Fruit fly (Drosophila melanogaster) whole organism, embryonic: ENCODE results near the gene fmt.

Source experiments
- Antp ChIP-seq: fragments of 200-800 bp; sonication (Bioruptor generic); optimal IDR thresholded peaks from 3 replicates; lab custom pipeline; 2016; ENCODE audit warnings: missing biosample characterization, missing genetic modification characterization
- Atf3 ChIP-seq: fragments of 200-800 bp; sonication (Bioruptor generic); optimal IDR thresholded peaks from 3 replicates; lab custom pipeline; 2016; ENCODE audit warnings: missing biosample characterization, missing genetic modification characterization
- B-H1 ChIP-seq: fragments of 200-800 bp; sonication (Bioruptor generic); IDR thresholded peaks from 3 replicates; pipeline ENCODE4 v1.3.6; 2022; ENCODE audit warnings: missing biosample characterization, missing genetic modification characterization
- CG10321 ChIP-seq: fragments of 200-800 bp; sonication (Bioruptor generic); IDR thresholded peaks from 2 replicates; pipeline ENCODE4 v1.3.6; 2022; ENCODE audit warnings: missing biosample characterization, missing genetic modification characterization
- CG11696 ChIP-seq: fragments of 200-800 bp; sonication (Bioruptor generic); IDR thresholded peaks from 2 replicates; pipeline ENCODE4 v1.3.6; 2022; ENCODE audit warnings: missing biosample characterization, missing genetic modification characterization
- CG13296 ChIP-seq: fragments of 200-800 bp; sonication (Bioruptor generic); optimal IDR thresholded peaks from 3 replicates; lab custom pipeline; 2018; ENCODE audit warnings: missing biosample characterization, mild to moderate bottlenecking, missing genetic modification characterization
- CG13775 ChIP-seq: fragments of 200-800 bp; sonication (Bioruptor generic); optimal IDR thresholded peaks from 3 replicates; lab custom pipeline; 2017; ENCODE audit warnings: missing biosample characterization, mild to moderate bottlenecking, missing genetic modification characterization
- CG14667 ChIP-seq: fragments of 200-800 bp; sonication (Bioruptor generic); IDR thresholded peaks from 2 replicates; pipeline ENCODE4 v1.3.6; 2022; ENCODE audit warnings: missing biosample characterization, missing genetic modification characterization
- CG15011 ChIP-seq: fragments of 200-800 bp; sonication (Bioruptor generic); optimal IDR thresholded peaks from 3 replicates; lab custom pipeline; 2018; ENCODE audit warnings: missing biosample characterization, mild to moderate bottlenecking, missing genetic modification characterization
- CG1529 ChIP-seq: fragments of 200-800 bp; sonication (Bioruptor generic); optimal IDR thresholded peaks from 3 replicates; lab custom pipeline; 2018; ENCODE audit warnings: missing biosample characterization, missing genetic modification characterization
- CG17829 ChIP-seq: fragments of 200-800 bp; optimal IDR thresholded peaks from 2 replicates; lab custom pipeline; 2019; ENCODE audit warnings: missing biosample characterization, mild to moderate bottlenecking, missing genetic modification characterization, moderate library complexity
- CG18599 ChIP-seq: fragments of 200-800 bp; sonication (Bioruptor generic); optimal IDR thresholded peaks from 3 replicates; lab custom pipeline; 2017; ENCODE audit warnings: missing biosample characterization, missing genetic modification characterization, mild to moderate bottlenecking, moderate library complexity, missing genetic modification reagents
- CG2875 ChIP-seq: fragments of 200-800 bp; sonication (Bioruptor generic); optimal IDR thresholded peaks from 2 replicates; lab custom pipeline; 2017; ENCODE audit warnings: missing biosample characterization, mild to moderate bottlenecking, missing genetic modification characterization, missing genetic modification reagents
- CG31365 ChIP-seq: fragments of 200-800 bp; sonication (Bioruptor generic); optimal IDR thresholded peaks from 2 replicates; lab custom pipeline; 2018; ENCODE audit warnings: missing biosample characterization, mild to moderate bottlenecking, missing genetic modification characterization
- CG32772 ChIP-seq: fragments of 200-800 bp; sonication (Bioruptor generic); IDR thresholded peaks from 2 replicates; pipeline ENCODE4 v1.3.6; 2022; ENCODE audit warnings: missing biosample characterization, missing genetic modification characterization
- CG33557 ChIP-seq: fragments of 200-800 bp; sonication (Bioruptor generic); optimal IDR thresholded peaks from 2 replicates; lab custom pipeline; 2019; ENCODE audit warnings: missing biosample characterization, mild to moderate bottlenecking, missing genetic modification characterization, moderate library complexity
- CG6272 ChIP-seq: fragments of 200-800 bp; sonication (Bioruptor generic); IDR thresholded peaks from 2 replicates; pipeline ENCODE4 v1.3.6; 2022; ENCODE audit warnings: missing biosample characterization, missing genetic modification characterization
- CG7357 ChIP-seq: fragments of 200-800 bp; sonication (Bioruptor generic); IDR thresholded peaks from 3 replicates; pipeline ENCODE4 v1.3.6; 2022; ENCODE audit warnings: missing biosample characterization, missing genetic modification characterization
- CG8359 ChIP-seq: fragments of 200-800 bp; sonication (Bioruptor generic); optimal IDR thresholded peaks from 2 replicates; lab custom pipeline; 2017; ENCODE audit warnings: missing biosample characterization, mild to moderate bottlenecking, missing genetic modification characterization, borderline replicate concordance
- CG9797 ChIP-seq: fragments of 200-800 bp; sonication (Bioruptor generic); optimal IDR thresholded peaks from 3 replicates; lab custom pipeline; 2018; ENCODE audit warnings: missing biosample characterization, mild to moderate bottlenecking, missing genetic modification characterization
- CTCF ChIP-seq: fragments of 200-800 bp; sonication (Bioruptor generic); optimal IDR thresholded peaks from 2 replicates; lab custom pipeline; 2017; ENCODE audit warnings: missing biosample characterization, mild to moderate bottlenecking, missing genetic modification characterization, moderate library complexity
- Chrac-16 ChIP-seq: fragments of 200-800 bp; sonication (Bioruptor generic); optimal IDR thresholded peaks from 3 replicates; lab custom pipeline; 2016; ENCODE audit warnings: missing biosample characterization, missing genetic modification characterization
- D ChIP-seq, 2 experiments: fragments of 200-800 bp in 1 of 2; fragments of >200 bp in 1 of 2; sonication (Bioruptor generic) in 1 of 2; optimal IDR thresholded peaks; 2 replicates in 1 of 2; 3 replicates in 1 of 2; lab custom pipeline; 2017; ENCODE audit warnings: mild to moderate bottlenecking in 1 of 2, missing biosample characterization in 1 of 2, missing genetic modification characterization in 1 of 2, missing genetic modification reagents in 1 of 2
- Dbx ChIP-seq: fragments of 200-800 bp; sonication (Bioruptor generic); IDR thresholded peaks from 3 replicates; pipeline ENCODE4 v1.3.6; 2022; ENCODE audit warnings: missing biosample characterization, missing genetic modification characterization
- Dll ChIP-seq: fragments of 200-800 bp; sonication (Bioruptor generic); IDR thresholded peaks from 4 replicates; pipeline ENCODE4 v1.3.6; 2022; ENCODE audit warnings: missing biosample characterization, missing genetic modification characterization; ENCODE audit not compliant: partially characterized antibody
- Hmx ChIP-seq: fragments of 200-800 bp; sonication (Bioruptor generic); optimal IDR thresholded peaks from 2 replicates; lab custom pipeline; 2016; ENCODE audit warnings: missing biosample characterization, missing genetic modification characterization
- MTF-1 ChIP-seq: fragments of 200-800 bp; sonication (Bioruptor generic); optimal IDR thresholded peaks from 2 replicates; lab custom pipeline; 2018; ENCODE audit warnings: missing biosample characterization, mild to moderate bottlenecking, missing genetic modification characterization, borderline replicate concordance
- Pdp1 ChIP-seq, 2 experiments: fragments of 200-800 bp; sonication (Bioruptor generic); optimal IDR thresholded peaks; 3 replicates each; lab custom pipeline; 2016; ENCODE audit warnings: missing biosample characterization in 2 of 2, missing genetic modification characterization in 2 of 2, mild to moderate bottlenecking in 1 of 2, moderate library complexity in 1 of 2
- Sry-β ChIP-seq: fragments of 200-800 bp; sonication (Bioruptor generic); optimal IDR thresholded peaks from 2 replicates; lab custom pipeline; 2018; ENCODE audit warnings: missing biosample characterization, mild to moderate bottlenecking, missing genetic modification characterization, moderate library complexity
- Stat92E ChIP-seq, 3 experiments: fragments of >200 bp in 2 of 3; fragments of 200-800 bp in 1 of 3; sonication (Bioruptor generic) in 1 of 3; optimal IDR thresholded peaks; 2 replicates each; lab custom pipeline; 2017 to 2019; ENCODE audit warnings: missing biosample characterization in 3 of 3, missing genetic modification characterization in 3 of 3, mild to moderate bottlenecking in 1 of 3, moderate library complexity in 1 of 3
- TFAM ChIP-seq: fragments of 200-800 bp; sonication (Bioruptor generic); optimal IDR thresholded peaks from 2 replicates; lab custom pipeline; 2017; ENCODE audit warnings: missing biosample characterization, missing genetic modification characterization, inconsistent platforms
- Trl ChIP-seq, 3 experiments: fragments of >200 bp in 2 of 3; fragments of 200-800 bp in 1 of 3; sonication (Bioruptor generic) in 1 of 3; optimal IDR thresholded peaks; 2 replicates in 1 of 3; 3 replicates in 2 of 3; lab custom pipeline; 2016 to 2017; ENCODE audit warnings: missing biosample characterization in 1 of 3, missing genetic modification characterization in 1 of 3
- Usf ChIP-seq: fragments of 200-800 bp; sonication (Bioruptor generic); optimal IDR thresholded peaks from 2 replicates; lab custom pipeline; 2017; ENCODE audit warnings: missing genotype, missing biosample characterization, missing genetic modification characterization
- ap ChIP-seq: fragments of 200-800 bp; sonication (Bioruptor generic); IDR thresholded peaks from 2 replicates; pipeline ENCODE4 v1.3.6; 2022; ENCODE audit warnings: missing biosample characterization, missing genetic modification characterization
- bcd ChIP-seq: fragments of 200-800 bp; sonication (Bioruptor generic); optimal IDR thresholded peaks from 2 replicates; lab custom pipeline; 2017; ENCODE audit warnings: missing biosample characterization, mild to moderate bottlenecking, missing genetic modification characterization
- ci ChIP-seq: fragments of 200-800 bp; sonication (Bioruptor generic); IDR thresholded peaks from 3 replicates; pipeline ENCODE4 v1.3.6; 2022; ENCODE audit warnings: missing biosample characterization, missing genetic modification characterization
- en ChIP-seq: fragments of 200-800 bp; sonication (Bioruptor generic); optimal IDR thresholded peaks from 2 replicates; lab custom pipeline; 2016; ENCODE audit warnings: missing biosample characterization, missing genetic modification characterization
- fd3F ChIP-seq: fragments of 200-800 bp; sonication (Bioruptor generic); optimal IDR thresholded peaks from 2 replicates; lab custom pipeline; 2018; ENCODE audit warnings: missing biosample characterization, mild to moderate bottlenecking, missing genetic modification characterization, moderate library complexity
- fd96Cb ChIP-seq: fragments of 200-800 bp; sonication (Bioruptor generic); optimal IDR thresholded peaks from 2 replicates; lab custom pipeline; 2018; ENCODE audit warnings: missing biosample characterization, mild to moderate bottlenecking, missing genetic modification characterization, moderate library complexity
- gem ChIP-seq: fragments of 200-800 bp; sonication (Bioruptor generic); optimal IDR thresholded peaks from 2 replicates; lab custom pipeline; 2019; ENCODE audit warnings: missing biosample characterization, mild to moderate bottlenecking, missing genetic modification characterization, moderate library complexity
- nerfin-1 ChIP-seq: fragments of 200-800 bp; sonication (Bioruptor generic); optimal IDR thresholded peaks from 3 replicates; lab custom pipeline; 2019; ENCODE audit warnings: missing biosample characterization, mild to moderate bottlenecking, missing genetic modification characterization, moderate library complexity
- org-1 ChIP-seq: fragments of 200-800 bp; sonication (Bioruptor generic); optimal IDR thresholded peaks from 2 replicates; lab custom pipeline; 2017; ENCODE audit warnings: missing biosample characterization, missing genetic modification characterization
- peb ChIP-seq: fragments of 200-800 bp; sonication (Bioruptor generic); IDR thresholded peaks from 2 replicates; pipeline ENCODE4 v1.3.6; 2022; ENCODE audit warnings: missing biosample characterization, missing genetic modification characterization
- rib ChIP-seq: fragments of 200-800 bp; sonication (Bioruptor generic); IDR thresholded peaks from 2 replicates; pipeline ENCODE4 v1.3.6; 2022; ENCODE audit warnings: missing biosample characterization, missing genetic modification characterization
- sd ChIP-seq: fragments of 200-800 bp; sonication (Bioruptor generic); optimal IDR thresholded peaks from 3 replicates; lab custom pipeline; 2018; ENCODE audit warnings: missing biosample characterization, mild to moderate bottlenecking, missing genetic modification characterization, moderate library complexity
- sens ChIP-seq: fragments of 200-800 bp; sonication (Bioruptor generic); peaks from one replicate; lab custom pipeline; 2016; ENCODE audit warnings: missing biosample characterization, missing genetic modification characterization
- sqz ChIP-seq: fragments of 200-800 bp; sonication (Bioruptor generic); optimal IDR thresholded peaks from 3 replicates; lab custom pipeline; 2018; ENCODE audit warnings: missing biosample characterization, mild to moderate bottlenecking, missing genetic modification characterization
- ssp ChIP-seq: fragments of 200-800 bp; sonication (Bioruptor generic); IDR thresholded peaks from 2 replicates; pipeline ENCODE4 v1.3.6; 2022; ENCODE audit warnings: missing biosample characterization, missing genetic modification characterization
- tup ChIP-seq: fragments of 200-800 bp; sonication (Bioruptor generic); optimal IDR thresholded peaks from 2 replicates; lab custom pipeline; 2016; ENCODE audit warnings: missing biosample characterization, mild to moderate bottlenecking, missing genetic modification characterization, moderate library complexity
- tx ChIP-seq: fragments of 200-800 bp; sonication (Bioruptor generic); optimal IDR thresholded peaks from 2 replicates; lab custom pipeline; 2016; ENCODE audit warnings: missing biosample characterization, missing genetic modification characterization

Gene fmt

dm6 chr3L:6139924-6140574 lies 33.6 kb downstream of the fmt start, which contains the start of gene Cpr65Av (continued):
- TF ChIP-seq CG13775 (GFP tag; lab: Kevin White, UChicago) (no peak), nerfin-1 (tag; lab: Kevin White, UChicago) (no peak), Hmx (GFP tag; lab: Kevin White, UChicago) (no peak), B-H1 (GFP tag; lab: Robert Waterston, UW) (no peak), fd96Cb (no peak), CG1529 (GFP tag; lab: Kevin White, UChicago) (peak; percentile 20), MTF-1 (GFP tag; lab: Kevin White, UChicago) (peak; percentile 35), CG9797 (no peak), Chrac-16 (GFP tag; lab: Kevin White, UChicago) (no peak), org-1 (GFP tag; lab: Kevin White, UChicago) (no peak), CG8359 (no peak), ap (no peak), bcd (GFP tag; lab: Kevin White, UChicago) (no peak), fd3F (GFP tag; lab: Kevin White, UChicago) (no peak), CG2875 (GFP tag; lab: Kevin White, UChicago) (peak; percentile 37), gem (tag; lab: Kevin White, UChicago) (peak; percentile 32), D (optimal IDR thresholded peaks at IDR 0.05; lab: Kevin White, UChicago) (no peak), D (GFP tag; optimal IDR thresholded peaks at IDR 0.05; lab: Kevin White, UChicago) (no peak), Usf (GFP tag; lab: Kevin White, UChicago) (no peak), sd (tag; lab: Kevin White, UChicago) (peak; percentile 15), Sry-β (GFP tag; lab: Kevin White, UChicago) (no peak), CG18599 (GFP tag; lab: Kevin White, UChicago) (peak; percentile 2), tx (no peak), peb (GFP tag; lab: Robert Waterston, UW) (no peak), CG6272 (no peak), sens (GFP tag; lab: Kevin White, UChicago) (peak; percentile 83), ci (GFP tag; lab: Robert Waterston, UW) (no peak), sqz (GFP tag; lab: Kevin White, UChicago) (peak; percentile 43), CG11696 (GFP tag; lab: Robert Waterston, UW) (no peak), CTCF (GFP tag; lab: Kevin White, UChicago) (no peak), en (GFP tag; lab: Kevin White, UChicago) (no peak), Antp (GFP tag; lab: Kevin White, UChicago) (no peak), CG17829 (tag; lab: Kevin White, UChicago) (no peak), Stat92E (GFP tag; optimal IDR thresholded peaks at IDR 0.05; lab: Kevin White, UChicago) (no peak), Trl (optimal IDR thresholded peaks at IDR 0.05; lab: Kevin White, UChicago) (no peak), Trl (GFP tag; optimal IDR thresholded peaks at IDR 0.05; lab: Kevin White, UChicago) (no peak), CG10321 (GFP tag; lab: Robert Waterston, UW) (no peak), Atf3 (GFP tag; lab: Kevin White, UChicago) (peak; percentile 6), CG15011 (GFP tag; lab: Kevin White, UChicago) (peak; percentile 6), CG13296 (GFP tag; lab: Kevin White, UChicago) (no peak), Dbx (GFP tag; lab: Robert Waterston, UW) (no peak), CG14667 (GFP tag; lab: Robert Waterston, UW) (no peak), CG7357 (GFP tag; lab: Robert Waterston, UW) (no peak), TFAM (no peak), ssp (GFP tag; lab: Robert Waterston, UW) (no peak), tup (GFP tag; lab: Kevin White, UChicago) (no peak), CG32772 (no peak), Dll (GFP tag; lab: Robert Waterston, UW) (no peak), CG33557 (no peak), rib (GFP tag; lab: Robert Waterston, UW) (no peak), CG31365 (tag; lab: Kevin White, UChicago) (no peak), Pdp1 (GFP tag; optimal IDR thresholded peaks at IDR 0.05; lab: Kevin White, UChicago) (no peak)
